Fruit fly (Drosophila melanogaster) whole organism, embryonic: Measurements from ENCODE around the gene Ir87a.

ENCODE experiments used
- Asciz ChIP-seq: fragments of 200-800 bp; sonication (Bioruptor generic); optimal IDR thresholded peaks from 2 replicates; lab custom pipeline; 2017; ENCODE audit warnings: missing biosample characterization, mild to moderate bottlenecking, missing genetic modification characterization, missing genetic modification reagents
- Awh ChIP-seq: fragments of 200-800 bp; sonication (Bioruptor generic); IDR thresholded peaks from 2 replicates; pipeline ENCODE4, ENCODE4 v1.3.6; 2022; ENCODE audit warnings: missing biosample characterization, missing genetic modification characterization
- CG10979 ChIP-seq: fragments of 200-800 bp; sonication (Bioruptor generic); optimal IDR thresholded peaks from 2 replicates; lab custom pipeline; 2018; ENCODE audit warnings: missing biosample characterization, mild to moderate bottlenecking, missing genetic modification characterization, moderate library complexity
- CG12659 ChIP-seq: fragments of 200-800 bp; sonication (Bioruptor generic); optimal IDR thresholded peaks from 3 replicates; lab custom pipeline; 2017; ENCODE audit warnings: mild to moderate bottlenecking, missing biosample characterization, missing genetic modification reagents, missing genetic modification characterization
- CG12942 ChIP-seq: fragments of 200-800 bp; sonication (Bioruptor generic); optimal IDR thresholded peaks from 3 replicates; lab custom pipeline; 2016; ENCODE audit warnings: missing biosample characterization, missing genetic modification characterization
- CG13424 ChIP-seq: fragments of 200-800 bp; sonication (Bioruptor generic); optimal IDR thresholded peaks from 2 replicates; lab custom pipeline; 2019; ENCODE audit warnings: missing biosample characterization, mild to moderate bottlenecking, missing genetic modification characterization, moderate library complexity
- CG15011 ChIP-seq: fragments of 200-800 bp; sonication (Bioruptor generic); optimal IDR thresholded peaks from 3 replicates; lab custom pipeline; 2018; ENCODE audit warnings: missing biosample characterization, mild to moderate bottlenecking, missing genetic modification characterization
- CG15073 ChIP-seq: fragments of 200-800 bp; sonication (Bioruptor generic); optimal IDR thresholded peaks from 2 replicates; lab custom pipeline; 2016; ENCODE audit warnings: missing biosample characterization, missing genetic modification characterization
- CG17328 ChIP-seq: fragments of 200-800 bp; sonication (Bioruptor generic); IDR thresholded peaks from 2 replicates; pipeline ENCODE4 v1.3.6; 2022; ENCODE audit warnings: missing biosample characterization, missing genetic modification characterization
- CG2129 ChIP-seq: fragments of 200-800 bp; sonication (Bioruptor generic); IDR thresholded peaks from 2 replicates; pipeline ENCODE4 v1.3.6; 2022; ENCODE audit warnings: missing biosample characterization, missing genetic modification characterization; ENCODE audit not compliant: partially characterized antibody
- CG2875 ChIP-seq: fragments of 200-800 bp; sonication (Bioruptor generic); optimal IDR thresholded peaks from 2 replicates; lab custom pipeline; 2017; ENCODE audit warnings: missing biosample characterization, mild to moderate bottlenecking, missing genetic modification characterization, missing genetic modification reagents
- CG30020 ChIP-seq: fragments of 200-800 bp; optimal IDR thresholded peaks from 2 replicates; lab custom pipeline; 2019; ENCODE audit warnings: missing biosample characterization, mild to moderate bottlenecking, missing genetic modification characterization, moderate library complexity
- CG30403 ChIP-seq: fragments of 200-800 bp; sonication (Bioruptor generic); optimal IDR thresholded peaks from 3 replicates; lab custom pipeline; 2016; ENCODE audit warnings: missing biosample characterization, missing genetic modification characterization
- CG3407 ChIP-seq: fragments of 200-800 bp; sonication (Bioruptor generic); optimal IDR thresholded peaks from 2 replicates; lab custom pipeline; 2018; ENCODE audit warnings: missing biosample characterization, mild to moderate bottlenecking, missing genetic modification characterization
- CG34376 ChIP-seq: fragments of 200-800 bp; sonication (Bioruptor generic); optimal IDR thresholded peaks from 2 replicates; lab custom pipeline; 2018; ENCODE audit warnings: missing biosample characterization, mild to moderate bottlenecking, missing genetic modification characterization
- CG3847 ChIP-seq: fragments of 200-800 bp; sonication (Bioruptor generic); IDR thresholded peaks from 2 replicates; pipeline ENCODE4 v1.3.6; 2022; ENCODE audit warnings: missing biosample characterization, missing genetic modification characterization
- CG4617 ChIP-seq: fragments of 200-800 bp; sonication (Bioruptor generic); optimal IDR thresholded peaks from 3 replicates; lab custom pipeline; 2016; ENCODE audit warnings: missing biosample characterization, missing genetic modification characterization, borderline replicate concordance
- CG4820 ChIP-seq: fragments of 200-800 bp; sonication (Bioruptor generic); optimal IDR thresholded peaks from 3 replicates; lab custom pipeline; 2016; ENCODE audit warnings: missing biosample characterization, missing genetic modification characterization
- CG6654 ChIP-seq: fragments of 200-800 bp; sonication (Bioruptor generic); optimal IDR thresholded peaks from 2 replicates; lab custom pipeline; 2017; ENCODE audit warnings: missing biosample characterization, mild to moderate bottlenecking, missing genetic modification characterization
- CG6765 ChIP-seq: fragments of 200-800 bp; sonication (Bioruptor generic); optimal IDR thresholded peaks from 3 replicates; lab custom pipeline; 2017; ENCODE audit warnings: missing biosample characterization, mild to moderate bottlenecking, missing genetic modification characterization
- CkIIα-i1 ChIP-seq: fragments of 200-800 bp; sonication (Bioruptor generic); IDR thresholded peaks from 2 replicates; pipeline ENCODE4 v1.3.6; 2022; ENCODE audit warnings: missing biosample characterization, missing genetic modification characterization
- D19A ChIP-seq: fragments of 200-800 bp; optimal IDR thresholded peaks from 3 replicates; lab custom pipeline; 2019; ENCODE audit warnings: missing biosample characterization, mild to moderate bottlenecking, missing genetic modification characterization, moderate library complexity
- E2f2 ChIP-seq: fragments of 200-800 bp; sonication (Bioruptor generic); IDR thresholded peaks from 2 replicates; pipeline ENCODE4 v1.3.6; 2022; ENCODE audit warnings: missing biosample characterization, missing genetic modification characterization
- H15 ChIP-seq: fragments of 200-800 bp; sonication (Bioruptor generic); IDR thresholded peaks from 3 replicates; pipeline ENCODE4 v1.3.6; 2022; ENCODE audit warnings: missing biosample characterization, missing genetic modification characterization
- HLHmδ ChIP-seq: fragments of 200-800 bp; sonication (Bioruptor generic); optimal IDR thresholded peaks from 2 replicates; lab custom pipeline; 2018; ENCODE audit warnings: missing biosample characterization, mild to moderate bottlenecking, missing genetic modification characterization, moderate library complexity
- NK7.1 ChIP-seq: fragments of 200-800 bp; sonication (Bioruptor generic); optimal IDR thresholded peaks from 3 replicates; lab custom pipeline; 2016; ENCODE audit warnings: missing biosample characterization, missing genetic modification characterization
- Nf-YC ChIP-seq: fragments of 200-800 bp; optimal IDR thresholded peaks from 3 replicates; lab custom pipeline; 2019; ENCODE audit warnings: missing biosample characterization, mild to moderate bottlenecking, missing genetic modification characterization, moderate library complexity
- Scr ChIP-seq: fragments of 200-800 bp; sonication (Bioruptor generic); IDR thresholded peaks from 2 replicates; pipeline ENCODE4 v1.3.6; 2022; ENCODE audit warnings: missing biosample characterization, missing genetic modification characterization; ENCODE audit not compliant: partially characterized antibody
- Side ChIP-seq: fragments of 200-800 bp; sonication (Bioruptor generic); optimal IDR thresholded peaks from 2 replicates; lab custom pipeline; 2016; ENCODE audit warnings: missing biosample characterization, missing genetic modification characterization
- Vsx1 ChIP-seq: fragments of 200-800 bp; sonication (Bioruptor generic); optimal IDR thresholded peaks from 2 replicates; lab custom pipeline; 2017; ENCODE audit warnings: missing biosample characterization, mild to moderate bottlenecking, missing genetic modification characterization, missing genetic modification reagents
- abd-A ChIP-seq: fragments of 200-800 bp; sonication (Bioruptor generic); optimal IDR thresholded peaks from 3 replicates; lab custom pipeline; 2019; ENCODE audit warnings: missing biosample characterization, mild to moderate bottlenecking, missing genetic modification characterization, moderate library complexity
- ash1 ChIP-seq: fragments of 200-800 bp; sonication (Bioruptor generic); optimal IDR thresholded peaks from 2 replicates; lab custom pipeline; 2018; ENCODE audit warnings: missing biosample characterization, mild to moderate bottlenecking, missing genetic modification characterization
- chm ChIP-seq: fragments of 200-800 bp; sonication (Bioruptor generic); IDR thresholded peaks from 2 replicates; pipeline ENCODE4 v1.3.6; 2022; ENCODE audit warnings: missing biosample characterization, missing genetic modification characterization
- ci ChIP-seq: fragments of 200-800 bp; sonication (Bioruptor generic); IDR thresholded peaks from 3 replicates; pipeline ENCODE4 v1.3.6; 2022; ENCODE audit warnings: missing biosample characterization, missing genetic modification characterization
- dpn ChIP-seq, 2 experiments: fragments of 200-800 bp; sonication (Bioruptor generic); optimal IDR thresholded peaks; 3 replicates each; lab custom pipeline; 2016; ENCODE audit warnings: missing biosample characterization in 2 of 2, missing genetic modification characterization in 2 of 2
- dysf ChIP-seq: fragments of 200-800 bp; sonication (Bioruptor generic); IDR thresholded peaks from 3 replicates; pipeline ENCODE4 v1.3.6; 2022; ENCODE audit warnings: missing biosample characterization, missing genetic modification characterization
- gcm2 ChIP-seq: fragments of 200-800 bp; sonication (Bioruptor generic); optimal IDR thresholded peaks from 2 replicates; lab custom pipeline; 2016; ENCODE audit warnings: missing biosample characterization, missing genetic modification characterization
- gfzf ChIP-seq: fragments of 200-800 bp; sonication (Bioruptor generic); optimal IDR thresholded peaks from 2 replicates; lab custom pipeline; 2016; ENCODE audit warnings: missing biosample characterization, mild to moderate bottlenecking, missing genetic modification characterization, moderate library complexity
- grau ChIP-seq: fragments of 200-800 bp; optimal IDR thresholded peaks from 3 replicates; lab custom pipeline; 2019; ENCODE audit warnings: missing biosample characterization, mild to moderate bottlenecking, missing genetic modification characterization, moderate library complexity
- grn ChIP-seq: fragments of 200-800 bp; sonication (Bioruptor generic); optimal IDR thresholded peaks from 3 replicates; lab custom pipeline; 2017; ENCODE audit warnings: missing biosample characterization, missing genetic modification characterization
- jigr1 ChIP-seq: fragments of 200-800 bp; sonication (Bioruptor generic); IDR thresholded peaks from 3 replicates; pipeline ENCODE4 v1.3.6; 2022; ENCODE audit warnings: missing biosample characterization, missing genetic modification characterization
- onecut ChIP-seq: fragments of 200-800 bp; sonication (Bioruptor generic); IDR thresholded peaks from 2 replicates; pipeline ENCODE4 v1.3.6; 2022; ENCODE audit warnings: missing biosample characterization, missing genetic modification characterization
- otp ChIP-seq: fragments of 200-800 bp; sonication (Bioruptor generic); IDR thresholded peaks from 3 replicates; pipeline ENCODE4, ENCODE4 v1.3.6; 2022; ENCODE audit warnings: missing biosample characterization, missing genetic modification characterization
- p53 ChIP-seq: fragments of 200-800 bp; sonication (Bioruptor generic); optimal IDR thresholded peaks from 2 replicates; lab custom pipeline; 2016; ENCODE audit warnings: missing biosample characterization, missing genetic modification characterization
- pita ChIP-seq: fragments of 200-800 bp; sonication (Bioruptor generic); optimal IDR thresholded peaks from 2 replicates; lab custom pipeline; 2017; ENCODE audit warnings: missing biosample characterization, mild to moderate bottlenecking, missing genetic modification characterization
- slou ChIP-seq: fragments of 200-800 bp; sonication (Bioruptor generic); optimal IDR thresholded peaks from 3 replicates; lab custom pipeline; 2016; ENCODE audit warnings: missing biosample characterization, missing genetic modification characterization
- wor ChIP-seq: fragments of 200-800 bp; sonication (Bioruptor generic); IDR thresholded peaks from 2 replicates; pipeline ENCODE4 v1.3.6; 2022; ENCODE audit warnings: missing biosample characterization, missing genetic modification characterization
- zen2 ChIP-seq: fragments of 200-800 bp; sonication (Bioruptor generic); IDR thresholded peaks from 3 replicates; pipeline ENCODE4 v1.3.6; 2022; ENCODE audit warnings: missing biosample characterization, missing genetic modification characterization; ENCODE audit not compliant: partially characterized antibody

Gene Ir87a

dm6 chr3R:13401722-13402296 is 18.3 kb upstream of the Ir87a start, which contains the start of gene GILT1 (continued):
- TF ChIP-seq Awh (no peak), chm (GFP tag; lab: Robert Waterston, UW) (peak; percentile 52; the same call in 1 of the 2 replicates), gcm2 (GFP tag; lab: Kevin White, UChicago) (no peak), CG15073 (GFP tag; lab: Kevin White, UChicago) (no peak)

dm6 chr3R:13403032-13403459 is 17.0 kb upstream of the Ir87a start, which contains the start of gene Dpm3:
Dpm3 (minus strand) TSS chr3R:13403051.
- TF ChIP-seq CG12659 (GFP tag; lab: Kevin White, UChicago) (peak; percentile 85), abd-A (tag; lab: Kevin White, UChicago) (peak; percentile 74), p53 (GFP tag; lab: Kevin White, UChicago) (peak; percentile 46), CG15011 (GFP tag; lab: Kevin White, UChicago) (no peak), Vsx1 (GFP tag; lab: Kevin White, UChicago) (peak; percentile 99), dpn (GFP tag; optimal IDR thresholded peaks at IDR 0.05; lab: Kevin White, UChicago) (peak; percentile 56 to 65), CG17328 (no peak), CG30020 (tag; lab: Kevin White, UChicago) (peak; percentile 33), Nf-YC (tag; lab: Kevin White, UChicago) (no peak), NK7.1 (no peak), gfzf (GFP tag; lab: Kevin White, UChicago) (peak; percentile 65), CkIIα-i1 (no peak), ash1 (GFP tag; lab: Kevin White, UChicago) (no peak), onecut (GFP tag; lab: Robert Waterston, UW) (no peak; the same call in 1 of the 2 replicates), slou (GFP tag; lab: Kevin White, UChicago) (peak; percentile 53), CG6765 (GFP tag; lab: Kevin White, UChicago) (no peak), D19A (tag; lab: Kevin White, UChicago) (no peak), CG2129 (peak; percentile 82), grn (GFP tag; lab: Kevin White, UChicago) (peak; percentile 34), dysf (GFP tag; lab: Robert Waterston, UW) (no peak), CG2875 (GFP tag; lab: Kevin White, UChicago) (no peak), CG3407 (no peak), CG10979 (peak; percentile 15), CG12942 (peak; percentile 22), zen2 (peak; percentile 84), pita (GFP tag; lab: Kevin White, UChicago) (peak; percentile 17), CG13424 (tag; lab: Kevin White, UChicago) (peak; percentile 27), CG4617 (GFP tag; lab: Kevin White, UChicago) (peak; percentile 60), grau (tag; lab: Kevin White, UChicago) (peak; percentile 21), E2f2 (GFP tag; lab: Robert Waterston, UW) (peak; percentile 96), CG4820 (peak; percentile 17), CG30403 (GFP tag; lab: Kevin White, UChicago) (peak; percentile 19), wor (GFP tag; lab: Robert Waterston, UW) (no peak), CG34376 (GFP tag; lab: Kevin White, UChicago) (no peak), Asciz (GFP tag; lab: Kevin White, UChicago) (no peak), ci (peak; percentile 51; the same call in 2 of the 3 replicates), HLHmδ (no peak), CG3847 (peak; percentile 86), Side (GFP tag; lab: Kevin White, UChicago) (no peak), CG6654 (no peak), Scr (peak; percentile 93), H15 (GFP tag; lab: Robert Waterston, UW) (no peak), jigr1 (no peak), otp (GFP tag; lab: Robert Waterston, UW) (peak; percentile 62; the same call in 1 of the 3 replicates)
